Fruit fly (Drosophila melanogaster): ENCODE measurements around the gene CG15347.

dm6 chrX:8410349-8411240 is 50.1 kb downstream of the CG15347 start:
- TF ChIP-seq CTCF (optimal IDR thresholded peaks at IDR 0.05): no peak
- no peak for TF ChIP-seq CG8478 (optimal IDR thresholded peaks at IDR 0.05)

Data from S2 (cell line).